Worm (Caenorhabditis elegans): ENCODE measurements around the gene cdkl-1.

ce11 chrV:11118179-11118725 is 19.6 kb downstream of the cdkl-1 start:
- TF ChIP-seq fkh-10 (GFP tag; optimal IDR thresholded peaks at IDR 0.05), result no peak
- no peak for TF ChIP-seq ZK546.5 (tag; optimal IDR thresholded peaks at IDR 0.05)
- no peak for TF ChIP-seq lin-13 (GFP tag; optimal IDR thresholded peaks at IDR 0.05)
- no peak for TF ChIP-seq pha-4 (GFP tag; IDR thresholded peaks at IDR 0.05)
- TF ChIP-seq pha-4 (tag; optimal IDR thresholded peaks at IDR 0.05), result no peak
- no peak for TF ChIP-seq lin-15B (tag; optimal IDR thresholded peaks at IDR 0.05)
- peak; percentile 35; the same call in 1 of the 2 replicates for TF ChIP-seq lin-38 (GFP tag; IDR thresholded peaks at IDR 0.05)
